Worm (Caenorhabditis elegans) whole organism, L3 larva: ENCODE data around the gene phy-3.

ENCODE experiments used
- ZK546.5 ChIP-seq: sonication (generic microtip); optimal IDR thresholded peaks from 2 replicates; lab custom pipeline; 2017; ENCODE audit warnings: missing biosample characterization, missing genetic modification characterization
- ama-1 ChIP-seq: fragments of 150-350 bp; optimal IDR thresholded peaks from 2 replicates; lab custom pipeline; 2018
- ceh-28 ChIP-seq: fragments of 150-350 bp; optimal IDR thresholded peaks from 2 replicates; lab custom pipeline; 2014; ENCODE audit warnings: missing biosample characterization, missing genetic modification reagents, missing genetic modification characterization
- ceh-82 ChIP-seq: fragments of 150-350 bp; optimal IDR thresholded peaks from 2 replicates; lab custom pipeline; 2014; ENCODE audit warnings: missing biosample characterization, missing genetic modification characterization
- ceh-9 ChIP-seq: sonication (generic microtip); optimal IDR thresholded peaks from 2 replicates; lab custom pipeline; 2018; ENCODE audit warnings: missing biosample characterization, missing genetic modification characterization
- egl-27 ChIP-seq: sonication (generic microtip); optimal IDR thresholded peaks from 4 replicates; lab custom pipeline; 2017; ENCODE audit warnings: missing biosample characterization, missing genetic modification reagents, missing genetic modification characterization
- egl-5 ChIP-seq: fragments of 150-350 bp; optimal IDR thresholded peaks from 2 replicates; lab custom pipeline; 2017; ENCODE audit warnings: missing biosample characterization, missing genetic modification reagents, missing genetic modification characterization, inconsistent platforms
- elt-2 ChIP-seq: sonication (generic microtip); optimal IDR thresholded peaks from 2 replicates; lab custom pipeline; 2016; ENCODE audit warnings: missing genetic modification reagents, mild to moderate bottlenecking, missing genetic modification characterization, missing compliant biosample characterization
- eor-1 ChIP-seq, 2 experiments: fragments of 150-350 bp; optimal IDR thresholded peaks; 2 replicates each; lab custom pipeline; 2014 to 2018; ENCODE audit warnings: missing biosample characterization in 2 of 2, missing genetic modification characterization in 2 of 2
- fkh-10 ChIP-seq: sonication (generic microtip); optimal IDR thresholded peaks from 2 replicates; lab custom pipeline; 2017; ENCODE audit warnings: missing biosample characterization, missing genetic modification reagents, missing genetic modification characterization
- fkh-2 ChIP-seq: fragments of 150-350 bp; optimal IDR thresholded peaks from 2 replicates; lab custom pipeline; 2014; ENCODE audit warnings: missing biosample characterization, missing genetic modification reagents, missing genetic modification characterization
- jun-1 ChIP-seq: fragments of 150-350 bp; optimal IDR thresholded peaks from 2 replicates; lab custom pipeline; 2014; ENCODE audit warnings: missing biosample characterization, missing genetic modification reagents, missing genetic modification characterization
- lin-15B ChIP-seq: fragments of 150-350 bp; optimal IDR thresholded peaks from 2 replicates; lab custom pipeline; 2014; ENCODE audit warnings: missing biosample characterization, missing genetic modification characterization
- mdl-1 ChIP-seq: fragments of 150-350 bp; optimal IDR thresholded peaks from 2 replicates; lab custom pipeline; 2014; ENCODE audit warnings: missing biosample characterization, missing genetic modification characterization
- nhr-12 ChIP-seq: fragments of 150-350 bp; optimal IDR thresholded peaks from 2 replicates; lab custom pipeline; 2014; ENCODE audit warnings: missing biosample characterization, missing genetic modification characterization
- nhr-23 ChIP-seq: fragments of 150-350 bp; optimal IDR thresholded peaks from 2 replicates; lab custom pipeline; 2014; ENCODE audit warnings: missing biosample characterization, missing genetic modification reagents, missing genetic modification characterization
- nhr-237 ChIP-seq: fragments of 150-350 bp; optimal IDR thresholded peaks from 2 replicates; lab custom pipeline; 2014; ENCODE audit warnings: missing biosample characterization, missing genetic modification characterization
- nhr-25 ChIP-seq: sonication (generic microtip); optimal IDR thresholded peaks from 2 replicates; lab custom pipeline; 2017; ENCODE audit warnings: missing biosample characterization, missing genetic modification characterization
- nhr-43 ChIP-seq: sonication (generic microtip); optimal IDR thresholded peaks from 2 replicates; lab custom pipeline; 2016; ENCODE audit warnings: mild to moderate bottlenecking, missing genetic modification characterization, missing compliant biosample characterization; ENCODE audit not compliant: poor library complexity, severe bottlenecking
- nhr-67 ChIP-seq: fragments of 150-350 bp; optimal IDR thresholded peaks from 2 replicates; lab custom pipeline; 2014; ENCODE audit warnings: missing biosample characterization, missing genetic modification characterization
- nhr-76 ChIP-seq: fragments of 150-350 bp; sonication (generic microtip); optimal IDR thresholded peaks from 5 replicates; lab custom pipeline; 2014; ENCODE audit warnings: missing biosample characterization, missing genetic modification characterization
- pha-4 ChIP-seq: fragments of 150-350 bp; optimal IDR thresholded peaks from 2 replicates; lab custom pipeline; 2014; ENCODE audit warnings: missing biosample characterization, missing genetic modification reagents, missing genetic modification characterization
- pqm-1 ChIP-seq: fragments of 150-350 bp; optimal IDR thresholded peaks from 2 replicates; lab custom pipeline; 2017; ENCODE audit warnings: missing biosample characterization, missing genetic modification characterization, inconsistent platforms
- sea-2 ChIP-seq: fragments of 150-350 bp; sonication (generic microtip); optimal IDR thresholded peaks from 4 replicates; lab custom pipeline; 2014; ENCODE audit warnings: missing biosample characterization, missing genetic modification reagents, missing genetic modification characterization
- skn-1 ChIP-seq: fragments of 150-350 bp; optimal IDR thresholded peaks from 2 replicates; lab custom pipeline; 2014; ENCODE audit warnings: missing biosample characterization, missing genetic modification characterization
- snpc-4 ChIP-seq: fragments of 150-350 bp; optimal IDR thresholded peaks from 2 replicates; lab custom pipeline; 2014; ENCODE audit warnings: missing biosample characterization, missing genetic modification characterization
- tbx-2 ChIP-seq: sonication (generic microtip); optimal IDR thresholded peaks from 2 replicates; lab custom pipeline; 2016; ENCODE audit warnings: mild to moderate bottlenecking, missing genetic modification characterization, missing compliant biosample characterization
- unc-39 ChIP-seq: sonication (generic microtip); optimal IDR thresholded peaks from 4 replicates; lab custom pipeline; 2017; ENCODE audit warnings: missing biosample characterization, missing genetic modification characterization
- unc-62 ChIP-seq: fragments of 150-350 bp; sonication (generic microtip); optimal IDR thresholded peaks from 4 replicates; lab custom pipeline; 2014; ENCODE audit warnings: missing biosample characterization, missing genetic modification reagents, missing genetic modification characterization
- zag-1 ChIP-seq: fragments of 150-350 bp; optimal IDR thresholded peaks from 2 replicates; lab custom pipeline; 2014; ENCODE audit warnings: missing biosample characterization, missing genetic modification characterization
- ztf-11 ChIP-seq: fragments of 150-350 bp; optimal IDR thresholded peaks from 2 replicates; lab custom pipeline; 2014; ENCODE audit warnings: missing biosample characterization, missing genetic modification characterization

phy-3 gene

DNA sequence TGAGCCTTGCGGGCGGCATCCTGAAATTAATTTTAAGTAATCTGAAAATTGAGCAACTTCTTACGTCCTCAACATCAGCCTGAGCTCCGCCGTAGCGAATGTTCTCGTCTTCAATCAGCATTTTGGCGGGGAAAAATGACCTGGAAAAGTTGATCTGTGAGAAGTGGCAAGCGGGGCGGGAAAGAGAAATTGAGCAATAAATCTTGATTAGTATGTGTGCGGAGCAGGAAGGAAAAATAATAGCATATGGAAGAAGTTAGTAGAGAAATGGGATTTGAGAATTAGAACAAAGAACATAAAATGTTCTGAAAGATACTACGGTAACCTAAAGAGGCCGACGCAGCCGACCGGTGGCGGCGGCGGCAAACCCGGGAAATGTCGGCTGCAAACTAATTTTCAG, 2.0 kb downstream of the phy-3 start, which contains the start of gene tni-3:
tni-3 (minus strand) TSS at position 140 of the 400 bp plus-strand sequence.
- TF ChIP-seq nhr-23 (tag; lab: Kevin White, UChicago) = no peak
- TF ChIP-seq unc-39 (tag; lab: Kevin White, UChicago) = no peak
- TF ChIP-seq ceh-9 = no peak
- TF ChIP-seq nhr-237 (tag; lab: Kevin White, UChicago) = no peak
- no peak for TF ChIP-seq egl-5 (tag; lab: Kevin White, UChicago)
- no peak for TF ChIP-seq sea-2 (GFP tag; lab: Kevin White, UChicago)
- TF ChIP-seq pqm-1 (tag; lab: Kevin White, UChicago) = no peak
- no peak for TF ChIP-seq tbx-2
- TF ChIP-seq snpc-4 (tag; lab: Kevin White, UChicago) = no peak
- TF ChIP-seq ceh-82 (tag; lab: Kevin White, UChicago) = no peak

DNA sequence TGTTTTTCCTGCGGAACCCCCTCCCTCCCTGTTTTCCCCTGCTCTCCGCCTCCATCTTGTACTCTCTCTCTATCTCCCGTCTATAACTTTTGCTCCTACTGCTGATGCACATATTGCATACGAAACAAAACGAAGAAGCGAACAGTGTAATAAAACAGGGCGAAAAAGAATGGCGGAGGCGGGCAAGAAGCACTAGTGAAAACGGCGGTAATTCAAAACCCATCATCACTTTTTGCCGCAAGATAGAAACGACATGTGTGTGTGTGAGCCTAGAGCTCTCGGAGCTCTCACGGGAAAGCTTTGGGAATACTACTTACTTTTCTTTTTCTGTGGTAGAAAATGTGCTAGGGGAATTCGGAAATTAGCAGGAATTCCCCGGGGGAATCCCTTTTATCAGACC, 3.1 kb downstream of the phy-3 start:
- no peak for TF ChIP-seq skn-1 (tag; lab: Kevin White, UChicago)
- TF ChIP-seq ztf-11 = no peak
- TF ChIP-seq jun-1 (tag; lab: Kevin White, UChicago) = no peak
- no peak for TF ChIP-seq mdl-1 (tag; lab: Kevin White, UChicago)
- TF ChIP-seq snpc-4 (tag; lab: Kevin White, UChicago) = no peak
- TF ChIP-seq egl-27 (tag; lab: Kevin White, UChicago) = no peak

DNA sequence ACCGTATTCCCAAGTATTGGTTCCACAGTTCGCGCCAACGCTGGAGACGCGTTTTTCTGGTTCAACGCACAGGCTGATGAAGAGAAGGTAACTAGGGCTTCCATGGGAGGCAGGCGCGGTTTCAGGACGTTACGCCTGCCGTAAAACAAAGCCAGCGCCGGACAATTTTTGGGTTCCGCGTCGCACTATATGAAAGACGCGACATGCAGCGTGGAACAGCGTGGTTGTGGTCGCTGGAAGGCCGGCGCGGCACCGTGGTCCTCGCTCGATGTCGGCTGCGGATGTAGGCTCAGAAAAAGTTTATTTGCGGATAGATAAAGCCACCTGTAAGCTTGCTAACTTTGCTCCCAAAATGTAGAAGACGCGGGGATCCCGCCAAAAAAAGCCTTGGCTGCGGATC, 5.5 kb downstream of the phy-3 start:
- TF ChIP-seq tbx-2 (no peak), egl-5 (tag; lab: Kevin White, UChicago) (no peak), mdl-1 (tag; lab: Kevin White, UChicago) (no peak), fkh-10 (GFP tag; lab: Kevin White, UChicago) (no peak), ZK546.5 (tag; lab: Kevin White, UChicago) (no peak), pha-4 (tag; lab: Kevin White, UChicago) (no peak), nhr-43 (tag; lab: Kevin White, UChicago) (no peak), ama-1 (lab: Kevin White, UChicago) (no peak)

DNA sequence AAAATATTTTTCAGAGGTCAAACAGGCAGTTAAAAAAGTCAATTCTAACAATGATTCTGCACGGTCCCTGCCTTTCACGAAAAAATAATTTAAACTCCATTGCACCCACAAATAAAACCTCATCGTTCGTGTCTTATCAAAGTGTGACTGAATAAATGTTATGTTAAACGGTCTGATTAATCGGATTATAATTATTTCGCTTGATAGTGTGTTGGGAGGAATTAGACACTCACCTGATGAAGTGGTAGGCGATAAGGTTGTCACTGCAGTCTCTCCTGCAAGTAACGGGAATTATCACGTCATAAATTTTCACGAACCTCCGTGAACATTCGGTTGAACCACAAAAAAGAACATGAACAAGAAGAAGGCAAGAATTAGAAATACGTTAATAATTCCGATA, 7.3 kb downstream of the phy-3 start:
- TF ChIP-seq lin-15B (tag; lab: Kevin White, UChicago) = no peak
- no peak for TF ChIP-seq nhr-43 (tag; lab: Kevin White, UChicago)
- TF ChIP-seq elt-2 (tag; lab: Kevin White, UChicago) = peak; percentile 90
- no peak for TF ChIP-seq eor-1 (tag; optimal IDR thresholded peaks at IDR 0.05; lab: Kevin White, UChicago)
- TF ChIP-seq unc-62 (GFP tag; lab: Kevin White, UChicago) = no peak
- TF ChIP-seq mdl-1 (tag; lab: Kevin White, UChicago) = no peak
- TF ChIP-seq ama-1 (lab: Kevin White, UChicago) = no peak
- peak; percentile 64 for TF ChIP-seq pqm-1 (tag; lab: Kevin White, UChicago)
- TF ChIP-seq zag-1 (tag; lab: Kevin White, UChicago) = no peak
- peak; percentile 66 for TF ChIP-seq jun-1 (tag; lab: Kevin White, UChicago)
- TF ChIP-seq, all 47 proteins: peak for 3

DNA sequence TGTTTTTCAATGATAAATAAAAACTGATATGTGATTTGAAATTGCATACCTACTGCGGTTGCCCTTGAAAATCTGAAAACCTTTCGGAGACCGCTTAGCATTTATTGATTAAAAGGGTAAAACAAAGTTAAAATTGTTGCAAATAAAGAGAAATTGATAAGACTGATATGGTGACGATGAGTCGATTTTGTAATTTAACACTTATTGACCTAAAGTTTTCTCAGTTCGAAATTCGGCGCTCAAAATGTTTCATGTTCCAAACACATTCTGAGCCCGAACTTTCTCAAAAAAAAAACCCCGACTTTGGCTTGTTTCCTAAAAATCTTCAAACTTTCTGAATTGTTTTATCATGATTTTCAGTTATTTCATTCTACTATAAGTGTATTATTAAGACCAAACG, 8.0 kb downstream of the phy-3 start, which contains the start of gene clec-40:
clec-40 (minus strand) TSS at position 101 of the 400 bp plus-strand sequence.
- TF ChIP-seq fkh-2 (tag; lab: Kevin White, UChicago) (no peak), nhr-67 (tag; lab: Kevin White, UChicago) (no peak), ZK546.5 (tag; lab: Kevin White, UChicago) (no peak), nhr-12 (tag; lab: Kevin White, UChicago) (no peak), snpc-4 (tag; lab: Kevin White, UChicago) (no peak), nhr-76 (tag; lab: Kevin White, UChicago) (no peak), ceh-28 (tag; lab: Kevin White, UChicago) (no peak), jun-1 (tag; lab: Kevin White, UChicago) (no peak), sea-2 (GFP tag; lab: Kevin White, UChicago) (no peak)
- TF ChIP-seq, all 47 proteins: peak for 0

DNA sequence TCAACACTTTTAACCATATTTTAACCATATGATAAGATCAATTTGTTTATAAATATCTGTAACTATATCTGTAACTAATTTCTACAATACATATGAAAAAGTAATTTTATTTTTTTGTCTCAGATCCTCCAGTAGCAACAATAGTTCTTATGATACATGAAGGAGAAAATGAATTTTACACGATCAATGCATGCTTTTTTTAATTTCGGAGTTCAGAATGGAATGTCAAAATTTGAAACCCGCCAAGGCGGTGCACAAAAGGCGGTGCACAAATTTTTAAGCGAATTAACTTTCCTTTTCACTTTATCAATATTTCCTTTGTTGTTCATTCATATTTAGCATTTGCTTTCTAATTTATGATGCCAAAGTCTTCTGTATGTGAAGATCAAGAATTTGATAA, 10.0 kb downstream of the phy-3 start, which contains the start of gene clec-25:
clec-25 (plus strand) TSS at position 301 of the 400 bp plus-strand sequence.
- TF ChIP-seq pqm-1 (tag; lab: Kevin White, UChicago) (no peak), nhr-25 (tag; lab: Kevin White, UChicago) (no peak), snpc-4 (tag; lab: Kevin White, UChicago) (no peak), unc-39 (tag; lab: Kevin White, UChicago) (no peak), ama-1 (lab: Kevin White, UChicago) (no peak)
